Worm (Caenorhabditis elegans) whole organism, L4 larva: Measurements from ENCODE around the gene T26C12.2.

Source experiments
- daf-8 ChIP-seq: fragments of 200-800 bp; sonication (Bioruptor generic); IDR thresholded peaks from 2 replicates; pipeline ENCODE4 v1.3.6; 2022; ENCODE audit warnings: missing genetic modification characterization, missing compliant biosample characterization
- dmd-8 ChIP-seq: fragments of 200-800 bp; sonication (Bioruptor generic); IDR thresholded peaks from 2 replicates; pipeline ENCODE4 v1.3.6; 2022; ENCODE audit warnings: missing genetic modification characterization, missing compliant biosample characterization
- gei-8 ChIP-seq: fragments of 200-800 bp; sonication (Bioruptor generic); optimal IDR thresholded peaks from 2 replicates; lab custom pipeline; 2018; ENCODE audit warnings: mild to moderate bottlenecking, missing genetic modification characterization, missing compliant biosample characterization
- nhr-11 ChIP-seq: fragments of 150-350 bp; optimal IDR thresholded peaks from 2 replicates; lab custom pipeline; 2014; ENCODE audit warnings: missing biosample characterization, missing genetic modification characterization
- nhr-111 ChIP-seq: fragments of 200-800 bp; sonication (Bioruptor generic); optimal IDR thresholded peaks from 2 replicates; lab custom pipeline; 2018; ENCODE audit warnings: mild to moderate bottlenecking, missing genetic modification characterization, missing compliant biosample characterization
- nhr-237 ChIP-seq: sonication (generic microtip); optimal IDR thresholded peaks from 2 replicates; lab custom pipeline; 2017; ENCODE audit warnings: missing biosample characterization, missing genetic modification characterization
- pha-4 ChIP-seq, 2 experiments: fragments of 150-350 bp in 1 of 2; fragments of 200-800 bp in 1 of 2; sonication (Bioruptor generic) in 1 of 2; IDR thresholded peaks in 1 of 2; optimal IDR thresholded peaks in 1 of 2; 2 replicates each; pipeline versions ENCODE4 v1.3.6 to Lab custom; 2014 to 2022; ENCODE audit warnings: missing genetic modification characterization in 2 of 2, missing genetic modification reagents in 2 of 2, missing biosample characterization in 1 of 2, missing compliant biosample characterization in 1 of 2
- php-3 ChIP-seq: fragments of 200-800 bp; sonication (Bioruptor generic); IDR thresholded peaks from 2 replicates; pipeline ENCODE4 v1.3.6; 2022; ENCODE audit warnings: missing genetic modification reagents, missing genetic modification characterization, missing compliant biosample characterization

- TF ChIP-seq pha-4 (GFP tag; IDR thresholded peaks at IDR 0.05; lab: Robert Waterston, UW) (no peak), pha-4 (tag; optimal IDR thresholded peaks at IDR 0.05; lab: Kevin White, UChicago) (no peak), nhr-237 (no peak), dmd-8 (no peak), nhr-11 (no peak), nhr-111 (GFP tag; lab: Kevin White, UChicago) (no peak), daf-8 (GFP tag; lab: Robert Waterston, UW) (no peak), gei-8 (GFP tag; lab: Kevin White, UChicago) (no peak), php-3 (GFP tag; lab: Robert Waterston, UW) (no peak)
Measured at ce11 chrIV:3258528-3258927, 7.0 kb downstream of the T26C12.2 start, which contains the start of gene T26C12.1.
